Fruit fly (Drosophila melanogaster): Measurements from ENCODE around the gene pinta.

pinta gene

dm6 chr3R:22410537-22411360, 14.0 kb downstream of the pinta start, which contains the start of the genes CG13850 and lqfR (continued):
- peak; percentile 79 for TF ChIP-seq CG3847 (GFP tag; IDR thresholded peaks at IDR 0.05)
- peak; percentile 14; the same call in 1 of the 3 replicates for TF ChIP-seq zfh1 (GFP tag; IDR thresholded peaks at IDR 0.05)
- peak; percentile 2 for TF ChIP-seq CG8388 (GFP tag; optimal IDR thresholded peaks at IDR 0.05)
- TF ChIP-seq bab2 (GFP tag; optimal IDR thresholded peaks at IDR 0.05) = peak; percentile 68
- peak; percentile 14; the same call in 1 of the 2 replicates for TF ChIP-seq CG6272 (GFP tag; IDR thresholded peaks at IDR 0.05)
- TF ChIP-seq hb (GFP tag; IDR thresholded peaks at IDR 0.05; ENCODE audit: partially characterized antibody) = no peak
- TF ChIP-seq CG10462 (GFP tag; optimal IDR thresholded peaks at IDR 0.05) = peak; percentile 58
- TF ChIP-seq gcm (GFP tag; optimal IDR thresholded peaks at IDR 0.05) = no peak
- peak; percentile 65 for TF ChIP-seq CG5245 (GFP tag; optimal IDR thresholded peaks at IDR 0.05)
- TF ChIP-seq CG8359 (GFP tag; optimal IDR thresholded peaks at IDR 0.05; ENCODE audit: borderline replicate concordance) = peak; percentile 34
- peak; percentile 72 for TF ChIP-seq Dad (GFP tag; optimal IDR thresholded peaks at IDR 0.05)
- peak; percentile 96 for TF ChIP-seq Med (GFP tag)
- TF ChIP-seq Pdp1 (GFP tag; optimal IDR thresholded peaks at IDR 0.05) = peak; percentile 80 to 90
- TF ChIP-seq esg (GFP tag; conservative IDR thresholded peaks at IDR 0.05) = peak; percentile 53; the same call in 1 of the 2 replicates
- TF ChIP-seq HLH3B (GFP tag; IDR thresholded peaks at IDR 0.05) = peak; percentile 57; the same call in 1 of the 2 replicates
- peak; percentile 69 for TF ChIP-seq Six4 (GFP tag; optimal IDR thresholded peaks at IDR 0.05)
- peak; percentile 53 for TF ChIP-seq CG18599 (GFP tag; optimal IDR thresholded peaks at IDR 0.05)
- no peak for TF ChIP-seq vnd (GFP tag; IDR thresholded peaks at IDR 0.05; ENCODE audit: partially characterized antibody)
- peak; percentile 76 for TF ChIP-seq MBD-R2 (GFP tag; IDR thresholded peaks at IDR 0.05)
- peak; percentile 75 for TF ChIP-seq tx (GFP tag; optimal IDR thresholded peaks at IDR 0.05)
- TF ChIP-seq CG8478 (optimal IDR thresholded peaks at IDR 0.05) = no peak
- TF ChIP-seq CG6683 (GFP tag; optimal IDR thresholded peaks at IDR 0.05) = peak; percentile 45
- TF ChIP-seq btn (GFP tag; optimal IDR thresholded peaks at IDR 0.05) = no peak
- TF ChIP-seq inv (GFP tag; IDR thresholded peaks at IDR 0.05; ENCODE audit: partially characterized antibody) = no peak
- TF ChIP-seq CG7745 (tag; optimal IDR thresholded peaks at IDR 0.05) = no peak
- peak; percentile 81 for TF ChIP-seq CG7556 (GFP tag; optimal IDR thresholded peaks at IDR 0.05)
- TF ChIP-seq ash1 (GFP tag; optimal IDR thresholded peaks at IDR 0.05) = no peak
- peak; percentile 52; the same call in 1 of the 2 replicates for TF ChIP-seq CG31441 (GFP tag; IDR thresholded peaks at IDR 0.05)
- no peak for TF ChIP-seq gem (tag; optimal IDR thresholded peaks at IDR 0.05)
- 0 out of 2 replicates have a peak, but pooled peaks have one; percentile 18 for TF ChIP-seq Oaz (GFP tag; IDR thresholded peaks at IDR 0.05)
- TF ChIP-seq CG2875 (GFP tag; optimal IDR thresholded peaks at IDR 0.05) = peak; percentile 28
- peak; percentile 47 for TF ChIP-seq da (GFP tag; optimal IDR thresholded peaks at IDR 0.05)
- peak; percentile 54 for TF ChIP-seq CG17359 (tag; optimal IDR thresholded peaks at IDR 0.05)
- TF ChIP-seq CG43689 (GFP tag; IDR thresholded peaks at IDR 0.05) = no peak; the same call in 1 of the 2 replicates
- no peak for TF ChIP-seq CG17612 (GFP tag; IDR thresholded peaks at IDR 0.05)
- TF ChIP-seq ftz-f1 (GFP tag; optimal IDR thresholded peaks at IDR 0.05) = peak; percentile 12
- peak; percentile 84 for TF ChIP-seq CG13775 (GFP tag; optimal IDR thresholded peaks at IDR 0.05)
- TF ChIP-seq Antp (GFP tag; optimal IDR thresholded peaks at IDR 0.05) = peak; percentile 69
- TF ChIP-seq CG14965 (GFP tag; optimal IDR thresholded peaks at IDR 0.05; ENCODE audit: borderline replicate concordance) = no peak
- TF ChIP-seq D19B (GFP tag; optimal IDR thresholded peaks at IDR 0.05) = peak; percentile 66
- TF ChIP-seq chn (GFP tag; optimal IDR thresholded peaks at IDR 0.05) = peak; percentile 80
- no peak for TF ChIP-seq CG2199 (GFP tag; IDR thresholded peaks at IDR 0.05)
- no peak for TF ChIP-seq ara (GFP tag; IDR thresholded peaks at IDR 0.05)
- no peak for TF ChIP-seq CG13894 (tag; optimal IDR thresholded peaks at IDR 0.05)
- TF ChIP-seq CG2712 (tag; optimal IDR thresholded peaks at IDR 0.05) = peak; percentile 43
- TF ChIP-seq CG33213 (GFP tag; optimal IDR thresholded peaks at IDR 0.05) = peak; percentile 47
- TF ChIP-seq CG10565 (GFP tag; optimal IDR thresholded peaks at IDR 0.05) = peak; percentile 12
- TF ChIP-seq trh (GFP tag; optimal IDR thresholded peaks at IDR 0.05) = peak; percentile 68
- peak; percentile 6 for TF ChIP-seq CG10147 (GFP tag; optimal IDR thresholded peaks at IDR 0.05)
